Fruit fly (Drosophila melanogaster) whole organism, embryonic: ENCODE measurements around the gene Gdi.

ENCODE experiments used
- Asciz ChIP-seq: fragments of 200-800 bp; sonication (Bioruptor generic); optimal IDR thresholded peaks from 2 replicates; lab custom pipeline; 2017; ENCODE audit warnings: missing biosample characterization, mild to moderate bottlenecking, missing genetic modification characterization, missing genetic modification reagents
- Atf-2 ChIP-seq: fragments of 200-800 bp; sonication (Bioruptor generic); optimal IDR thresholded peaks from 2 replicates; lab custom pipeline; 2016; ENCODE audit warnings: missing biosample characterization, missing genetic modification characterization
- CG1024 ChIP-seq: fragments of 200-800 bp; sonication (Bioruptor generic); IDR thresholded peaks from 2 replicates; pipeline ENCODE4 v1.3.6; 2022; ENCODE audit warnings: missing biosample characterization, missing genetic modification characterization
- CG12219 ChIP-seq: fragments of 200-800 bp; sonication (Bioruptor generic); optimal IDR thresholded peaks from 3 replicates; lab custom pipeline; 2018; ENCODE audit warnings: missing biosample characterization, mild to moderate bottlenecking, missing genetic modification characterization
- CG15479 ChIP-seq: fragments of 200-800 bp; sonication (Bioruptor generic); optimal IDR thresholded peaks from 3 replicates; lab custom pipeline; 2019; ENCODE audit warnings: missing biosample characterization, mild to moderate bottlenecking, missing genetic modification characterization, moderate library complexity
- CG1603 ChIP-seq: fragments of 200-800 bp; sonication (Bioruptor generic); optimal IDR thresholded peaks from 2 replicates; lab custom pipeline; 2019; ENCODE audit warnings: missing biosample characterization, mild to moderate bottlenecking, missing genetic modification characterization, moderate library complexity
- CG17328 ChIP-seq: fragments of 200-800 bp; sonication (Bioruptor generic); IDR thresholded peaks from 2 replicates; pipeline ENCODE4 v1.3.6; 2022; ENCODE audit warnings: missing biosample characterization, missing genetic modification characterization
- CG17568 ChIP-seq: fragments of 200-800 bp; sonication (Bioruptor generic); optimal IDR thresholded peaks from 2 replicates; lab custom pipeline; 2018; ENCODE audit warnings: missing biosample characterization, mild to moderate bottlenecking, missing genetic modification characterization, moderate library complexity
- CG1792 ChIP-seq: fragments of 200-800 bp; sonication (Bioruptor generic); optimal IDR thresholded peaks from 2 replicates; lab custom pipeline; 2016; ENCODE audit warnings: missing biosample characterization, missing genetic modification characterization
- CG18262 ChIP-seq: fragments of 200-800 bp; optimal IDR thresholded peaks from 3 replicates; lab custom pipeline; 2019; ENCODE audit warnings: missing biosample characterization, mild to moderate bottlenecking, missing genetic modification characterization, moderate library complexity
- CG18764 ChIP-seq: fragments of 200-800 bp; sonication (Bioruptor generic); optimal IDR thresholded peaks from 3 replicates; lab custom pipeline; 2016; ENCODE audit warnings: missing biosample characterization, missing genetic modification characterization
- CG2202 ChIP-seq: fragments of 200-800 bp; sonication (Bioruptor generic); optimal IDR thresholded peaks from 2 replicates; lab custom pipeline; 2018; ENCODE audit warnings: missing biosample characterization, mild to moderate bottlenecking, missing genetic modification characterization
- CG30431 ChIP-seq: fragments of 200-800 bp; sonication (Bioruptor generic); optimal IDR thresholded peaks from 2 replicates; lab custom pipeline; 2017; ENCODE audit warnings: missing biosample characterization, missing genetic modification characterization
- CG4360 ChIP-seq: fragments of 200-800 bp; sonication (Bioruptor generic); IDR thresholded peaks from 2 replicates; pipeline ENCODE4 v1.3.6; 2022; ENCODE audit warnings: missing biosample characterization, missing genetic modification characterization
- CG7271 ChIP-seq: fragments of 200-800 bp; sonication (Bioruptor generic); optimal IDR thresholded peaks from 2 replicates; lab custom pipeline; 2018; ENCODE audit warnings: missing biosample characterization, mild to moderate bottlenecking, missing genetic modification characterization, moderate library complexity
- CG7839 ChIP-seq: fragments of 200-800 bp; sonication (Bioruptor generic); optimal IDR thresholded peaks from 3 replicates; lab custom pipeline; 2018; ENCODE audit warnings: missing biosample characterization, mild to moderate bottlenecking, missing genetic modification characterization, moderate library complexity
- CG9609 ChIP-seq: fragments of 200-800 bp; sonication (Bioruptor generic); optimal IDR thresholded peaks from 3 replicates; lab custom pipeline; 2016; ENCODE audit warnings: missing biosample characterization, missing genetic modification characterization
- CoRest ChIP-seq: fragments of 200-800 bp; sonication (Bioruptor generic); optimal IDR thresholded peaks from 3 replicates; lab custom pipeline; 2018; ENCODE audit warnings: missing biosample characterization, mild to moderate bottlenecking, missing genetic modification characterization, moderate library complexity
- Dad ChIP-seq: fragments of 200-800 bp; sonication (Bioruptor generic); optimal IDR thresholded peaks from 3 replicates; lab custom pipeline; 2016; ENCODE audit warnings: missing biosample characterization, missing genetic modification characterization
- Deaf1 ChIP-seq: fragments of 200-800 bp; optimal IDR thresholded peaks from 3 replicates; lab custom pipeline; 2019; ENCODE audit warnings: missing biosample characterization, mild to moderate bottlenecking, missing genetic modification characterization, moderate library complexity
- E2f2 ChIP-seq: fragments of 200-800 bp; sonication (Bioruptor generic); IDR thresholded peaks from 2 replicates; pipeline ENCODE4 v1.3.6; 2022; ENCODE audit warnings: missing biosample characterization, missing genetic modification characterization
- Hr51 ChIP-seq, 2 experiments: fragments of 200-800 bp; sonication (Bioruptor generic); optimal IDR thresholded peaks; 2 replicates in 1 of 2; 3 replicates in 1 of 2; lab custom pipeline; 2016 to 2018; ENCODE audit warnings: missing biosample characterization in 2 of 2, missing genetic modification characterization in 2 of 2, mild to moderate bottlenecking in 1 of 2, moderate library complexity in 1 of 2
- Jarid2 ChIP-seq: fragments of 200-800 bp; sonication (Bioruptor generic); optimal IDR thresholded peaks from 3 replicates; lab custom pipeline; 2017; ENCODE audit warnings: mild to moderate bottlenecking, missing biosample characterization, missing genetic modification reagents, missing genetic modification characterization
- Lim3 ChIP-seq: fragments of 200-800 bp; sonication (Bioruptor generic); IDR thresholded peaks from 2 replicates; pipeline ENCODE4 v1.3.6; 2022; ENCODE audit warnings: missing biosample characterization, missing genetic modification characterization
- Med ChIP-seq: fragments of 200-800 bp; sonication (Bioruptor generic); peaks from one replicate; lab custom pipeline; 2016; ENCODE audit warnings: missing biosample characterization, missing genetic modification characterization, mild to moderate bottlenecking, inconsistent platforms, moderate library complexity
- NFAT ChIP-seq: fragments of 200-800 bp; sonication (Bioruptor generic); IDR thresholded peaks from 2 replicates; pipeline ENCODE4 v1.3.6; 2022; ENCODE audit warnings: missing biosample characterization, missing genetic modification characterization
- Oaz ChIP-seq: fragments of 200-800 bp; sonication (Bioruptor generic); IDR thresholded peaks from 2 replicates; pipeline ENCODE4 v1.3.6; 2022; ENCODE audit warnings: missing biosample characterization, missing genetic modification characterization
- Rfx ChIP-seq: fragments of 200-800 bp; sonication (Bioruptor generic); IDR thresholded peaks from 2 replicates; pipeline ENCODE4 v1.3.6; 2022; ENCODE audit warnings: missing biosample characterization, missing genetic modification characterization
- Rx ChIP-seq: fragments of 200-800 bp; sonication (Bioruptor generic); IDR thresholded peaks from 2 replicates; pipeline ENCODE4 v1.3.6; 2022; ENCODE audit warnings: missing biosample characterization, missing genetic modification characterization
- Ssrp ChIP-seq: fragments of 200-800 bp; sonication (Bioruptor generic); optimal IDR thresholded peaks from 2 replicates; lab custom pipeline; 2018; ENCODE audit warnings: missing biosample characterization, mild to moderate bottlenecking, missing genetic modification characterization, moderate library complexity
- Trl ChIP-seq, 3 experiments: fragments of >200 bp in 2 of 3; fragments of 200-800 bp in 1 of 3; sonication (Bioruptor generic) in 1 of 3; optimal IDR thresholded peaks; 2 replicates in 1 of 3; 3 replicates in 2 of 3; lab custom pipeline; 2016 to 2017; ENCODE audit warnings: missing biosample characterization in 1 of 3, missing genetic modification characterization in 1 of 3
- ac ChIP-seq: fragments of 200-800 bp; sonication (Bioruptor generic); optimal IDR thresholded peaks from 3 replicates; lab custom pipeline; 2017; ENCODE audit warnings: missing biosample characterization, mild to moderate bottlenecking, missing genetic modification characterization
- bcd ChIP-seq: fragments of 200-800 bp; sonication (Bioruptor generic); optimal IDR thresholded peaks from 2 replicates; lab custom pipeline; 2017; ENCODE audit warnings: missing biosample characterization, mild to moderate bottlenecking, missing genetic modification characterization
- croc ChIP-seq: fragments of 200-800 bp; sonication (Bioruptor generic); conservative IDR thresholded peaks from 3 replicates; pipeline ENCODE4 v1.3.6; 2022; ENCODE audit warnings: missing biosample characterization, missing genetic modification characterization
- crol ChIP-seq: fragments of 200-800 bp; sonication (Bioruptor generic); IDR thresholded peaks from 2 replicates; pipeline ENCODE4 v1.3.6; 2022; ENCODE audit warnings: missing biosample characterization, missing genetic modification characterization
- dmrt99B ChIP-seq: fragments of 200-800 bp; sonication (Bioruptor generic); optimal IDR thresholded peaks from 2 replicates; lab custom pipeline; 2018; ENCODE audit warnings: missing biosample characterization, mild to moderate bottlenecking, missing genetic modification characterization, moderate library complexity
- esg ChIP-seq: fragments of 200-800 bp; sonication (Bioruptor generic); conservative IDR thresholded peaks from 2 replicates; pipeline ENCODE4 v1.3.6; 2022; ENCODE audit warnings: missing biosample characterization, missing genetic modification characterization
- fd64A ChIP-seq: fragments of 200-800 bp; sonication (Bioruptor generic); optimal IDR thresholded peaks from 3 replicates; lab custom pipeline; 2018; ENCODE audit warnings: missing biosample characterization, mild to moderate bottlenecking, missing genetic modification characterization
- gce ChIP-seq: fragments of 200-800 bp; sonication (Bioruptor generic); IDR thresholded peaks from 3 replicates; pipeline ENCODE4 v1.3.6; 2022; ENCODE audit warnings: missing biosample characterization, missing genetic modification characterization
- gfzf ChIP-seq: fragments of 200-800 bp; sonication (Bioruptor generic); optimal IDR thresholded peaks from 2 replicates; lab custom pipeline; 2016; ENCODE audit warnings: missing biosample characterization, mild to moderate bottlenecking, missing genetic modification characterization, moderate library complexity
- insv ChIP-seq, 2 experiments: fragments of 200-800 bp; sonication (Bioruptor generic); optimal IDR thresholded peaks; 3 replicates each; lab custom pipeline; 2016 to 2018; ENCODE audit warnings: missing biosample characterization in 2 of 2, missing genetic modification characterization in 2 of 2
- kni ChIP-seq: fragments of 200-800 bp; sonication (Bioruptor generic); optimal IDR thresholded peaks from 3 replicates; lab custom pipeline; 2017; ENCODE audit warnings: mild to moderate bottlenecking, missing biosample characterization, missing genetic modification reagents, missing genetic modification characterization
- knrl ChIP-seq: fragments of 200-800 bp; sonication (Bioruptor generic); IDR thresholded peaks from 3 replicates; pipeline ENCODE4 v1.3.6; 2022; ENCODE audit warnings: missing biosample characterization, missing genetic modification characterization; ENCODE audit not compliant: partially characterized antibody
- lab ChIP-seq: fragments of 200-800 bp; sonication (Bioruptor generic); optimal IDR thresholded peaks from 3 replicates; lab custom pipeline; 2017; ENCODE audit warnings: missing biosample characterization, missing genetic modification characterization, mild to moderate bottlenecking, moderate library complexity, missing genetic modification reagents
- nerfin-1 ChIP-seq: fragments of 200-800 bp; sonication (Bioruptor generic); optimal IDR thresholded peaks from 3 replicates; lab custom pipeline; 2019; ENCODE audit warnings: missing biosample characterization, mild to moderate bottlenecking, missing genetic modification characterization, moderate library complexity
- pros ChIP-seq: fragments of 200-800 bp; sonication (Bioruptor generic); optimal IDR thresholded peaks from 3 replicates; lab custom pipeline; 2019; ENCODE audit warnings: missing biosample characterization, mild to moderate bottlenecking, missing genetic modification characterization, moderate library complexity
- run ChIP-seq: fragments of 200-800 bp; sonication (Bioruptor generic); optimal IDR thresholded peaks from 3 replicates; lab custom pipeline; 2018; ENCODE audit warnings: missing biosample characterization, mild to moderate bottlenecking, missing genetic modification characterization
- ssp ChIP-seq: fragments of 200-800 bp; sonication (Bioruptor generic); IDR thresholded peaks from 2 replicates; pipeline ENCODE4 v1.3.6; 2022; ENCODE audit warnings: missing biosample characterization, missing genetic modification characterization
- tio ChIP-seq: fragments of 200-800 bp; sonication (Bioruptor generic); optimal IDR thresholded peaks from 2 replicates; lab custom pipeline; 2017; ENCODE audit warnings: missing biosample characterization, missing genetic modification characterization, inconsistent platforms
- usp ChIP-seq: fragments of >200 bp; optimal IDR thresholded peaks from 2 replicates; lab custom pipeline; 2017; ENCODE audit warnings: missing biosample characterization, missing genetic modification characterization
- yki ChIP-seq: fragments of >200 bp; optimal IDR thresholded peaks from 3 replicates; lab custom pipeline; 2018

Gene Gdi

dm6 chr2L:9497285-9497660 is 2.6 kb upstream of the Gdi start (continued):
- TF ChIP-seq Deaf1 (tag; lab: Kevin White, UChicago) (no peak), ssp (GFP tag; lab: Robert Waterston, UW) (no peak), esg (no peak), Atf-2 (GFP tag; lab: Kevin White, UChicago) (no peak), CG18764 (GFP tag; lab: Kevin White, UChicago) (no peak), yki (lab: Kevin White, UChicago) (no peak), fd64A (GFP tag; lab: Kevin White, UChicago) (peak; percentile 52), knrl (no peak), Asciz (GFP tag; lab: Kevin White, UChicago) (peak; percentile 43), pros (GFP tag; lab: Kevin White, UChicago) (no peak), NFAT (GFP tag; lab: Robert Waterston, UW) (no peak), CG9609 (GFP tag; lab: Kevin White, UChicago) (no peak), CG17568 (no peak), Dad (GFP tag; lab: Kevin White, UChicago) (no peak), kni (GFP tag; lab: Kevin White, UChicago) (peak; percentile 8), usp (no peak), Rx (GFP tag; lab: Robert Waterston, UW) (no peak), Rfx (GFP tag; lab: Robert Waterston, UW) (0 out of 2 replicates have a peak, but pooled peaks have one; percentile 20), CG1603 (peak; percentile 12), Trl (optimal IDR thresholded peaks at IDR 0.05; lab: Kevin White, UChicago) (peak in 1 of 2 experiments; percentile 10), Trl (GFP tag; optimal IDR thresholded peaks at IDR 0.05; lab: Kevin White, UChicago) (peak; percentile 43), CG7271 (tag; lab: Kevin White, UChicago) (no peak), CG1792 (GFP tag; lab: Kevin White, UChicago) (no peak), nerfin-1 (tag; lab: Kevin White, UChicago) (no peak), Oaz (no peak), E2f2 (GFP tag; lab: Robert Waterston, UW) (peak; percentile 15; the same call in 1 of the 2 replicates), CG15479 (GFP tag; lab: Kevin White, UChicago) (no peak), CoRest (no peak), lab (GFP tag; lab: Kevin White, UChicago) (peak; percentile 17), CG18262 (no peak), insv (GFP tag; optimal IDR thresholded peaks at IDR 0.05; lab: Kevin White, UChicago) (no peak), CG7839 (no peak), Med (GFP tag; lab: Kevin White, UChicago) (peak; percentile 83), Hr51 (GFP tag; optimal IDR thresholded peaks at IDR 0.05; lab: Kevin White, UChicago) (no peak), dmrt99B (tag; lab: Kevin White, UChicago) (peak; percentile 0), CG1024 (GFP tag; lab: Robert Waterston, UW) (0 out of 2 replicates have a peak, but pooled peaks have one; percentile 37), tio (GFP tag; lab: Kevin White, UChicago) (no peak), Lim3 (GFP tag; lab: Robert Waterston, UW) (no peak), run (tag; lab: Kevin White, UChicago) (no peak), Ssrp (tag; lab: Kevin White, UChicago) (no peak), CG4360 (GFP tag; lab: Robert Waterston, UW) (peak; percentile 55; the same call in 1 of the 2 replicates), gce (GFP tag; lab: Robert Waterston, UW) (0 out of 3 replicates have a peak, but pooled peaks have one; percentile 9), CG30431 (GFP tag; lab: Kevin White, UChicago) (no peak), crol (GFP tag; lab: Robert Waterston, UW) (peak; percentile 73; the same call in 1 of the 2 replicates), gfzf (GFP tag; lab: Kevin White, UChicago) (no peak), Jarid2 (peak; percentile 11), CG2202 (no peak), CG12219 (GFP tag; lab: Kevin White, UChicago) (no peak), CG17328 (GFP tag; lab: Robert Waterston, UW) (peak; percentile 34; the same call in 1 of the 2 replicates), bcd (no peak), ac (GFP tag; lab: Kevin White, UChicago) (no peak), croc (GFP tag; lab: Robert Waterston, UW) (no peak)
